Worm (Caenorhabditis elegans) whole organism, young adult: ENCODE data around the gene F28H6.6.

Experiments used
- B0261.1 ChIP-seq: sonication (generic microtip); optimal IDR thresholded peaks from 2 replicates; lab custom pipeline; 2016; ENCODE audit warnings: mild to moderate bottlenecking, missing genetic modification characterization, moderate library complexity, missing compliant biosample characterization
- C17E4.6 ChIP-seq: fragments of 200-800 bp; sonication (Bioruptor generic); IDR thresholded peaks from 2 replicates; pipeline ENCODE4 v1.3.6; 2022; ENCODE audit warnings: missing genetic modification reagents, missing genetic modification characterization, missing compliant biosample characterization
- F22D6.2 ChIP-seq: sonication (generic microtip); optimal IDR thresholded peaks from 2 replicates; lab custom pipeline; 2016; ENCODE audit warnings: mild to moderate bottlenecking, missing genetic modification characterization, missing compliant biosample characterization
- F23B12.7 ChIP-seq: sonication (generic microtip); optimal IDR thresholded peaks from 2 replicates; lab custom pipeline; 2017; ENCODE audit warnings: missing genetic modification characterization, mild to moderate bottlenecking, missing compliant biosample characterization, antibody characterized with exemption, moderate library complexity; ENCODE audit not compliant: insufficient read depth
- F33H1.4 ChIP-seq: fragments of 200-800 bp; sonication (Bioruptor generic); IDR thresholded peaks from 2 replicates; pipeline ENCODE4 v1.3.6; 2022; ENCODE audit warnings: missing genetic modification reagents, missing genetic modification characterization, missing compliant biosample characterization
- F52B5.7 ChIP-seq: sonication (generic microtip); optimal IDR thresholded peaks from 2 replicates; lab custom pipeline; 2016; ENCODE audit warnings: mild to moderate bottlenecking, missing genetic modification characterization, missing compliant biosample characterization
- K11D2.4 ChIP-seq: fragments of 200-800 bp; sonication (Bioruptor generic); IDR thresholded peaks from 2 replicates; pipeline ENCODE4 v1.3.6; 2022; ENCODE audit warnings: missing genetic modification reagents, missing genetic modification characterization, missing compliant biosample characterization
- K12H6.12 ChIP-seq: fragments of 200-800 bp; sonication (Bioruptor generic); optimal IDR thresholded peaks from 2 replicates; lab custom pipeline; 2018; ENCODE audit warnings: mild to moderate bottlenecking, missing genetic modification characterization, missing compliant biosample characterization
- Y79H2A.3 ChIP-seq: fragments of 200-800 bp; sonication (Bioruptor generic); conservative IDR thresholded peaks from 2 replicates; pipeline ENCODE4 v1.3.6; 2022; ENCODE audit warnings: missing genetic modification reagents, missing genetic modification characterization, missing compliant biosample characterization
- akir-1 ChIP-seq: fragments of 200-800 bp; sonication (Bioruptor generic); optimal IDR thresholded peaks from 2 replicates; lab custom pipeline; 2018; ENCODE audit warnings: mild to moderate bottlenecking, missing genetic modification characterization, moderate library complexity, missing compliant biosample characterization
- aptf-3 ChIP-seq: fragments of 200-800 bp; sonication (Bioruptor generic); IDR thresholded peaks from 2 replicates; pipeline ENCODE4 v1.3.6; 2022; ENCODE audit warnings: missing genetic modification characterization, missing compliant biosample characterization
- attf-5 ChIP-seq: fragments of 200-800 bp; sonication (Bioruptor generic); optimal IDR thresholded peaks from 2 replicates; lab custom pipeline; 2018; ENCODE audit warnings: mild to moderate bottlenecking, missing genetic modification characterization, missing compliant biosample characterization
- attf-6 ChIP-seq: fragments of 200-800 bp; sonication (Bioruptor generic); IDR thresholded peaks from 2 replicates; pipeline ENCODE4 v1.3.6; 2022; ENCODE audit warnings: missing genetic modification reagents, missing genetic modification characterization, missing compliant biosample characterization
- bed-1 ChIP-seq: fragments of 200-800 bp; sonication (Bioruptor generic); IDR thresholded peaks from 2 replicates; pipeline ENCODE4 v1.3.6; 2022; ENCODE audit warnings: missing genetic modification reagents, missing genetic modification characterization, missing compliant biosample characterization
- ceh-100 ChIP-seq: fragments of 200-800 bp; sonication (Bioruptor generic); IDR thresholded peaks from 2 replicates; pipeline ENCODE4 v1.3.6; 2022; ENCODE audit warnings: missing genetic modification reagents, missing genetic modification characterization, missing compliant biosample characterization
- ceh-27 ChIP-seq: fragments of 200-800 bp; sonication (Bioruptor generic); optimal IDR thresholded peaks from 2 replicates; lab custom pipeline; 2018; ENCODE audit warnings: mild to moderate bottlenecking, missing genetic modification characterization, moderate library complexity, missing compliant biosample characterization
- ceh-40 ChIP-seq: fragments of 200-800 bp; sonication (Bioruptor generic); IDR thresholded peaks from 2 replicates; pipeline ENCODE4 v1.3.6; 2022; ENCODE audit warnings: missing genetic modification characterization, missing compliant biosample characterization
- ceh-58 ChIP-seq: fragments of 200-800 bp; sonication (Bioruptor generic); IDR thresholded peaks from 2 replicates; pipeline ENCODE4 v1.3.6; 2022; ENCODE audit warnings: missing genetic modification characterization, missing compliant biosample characterization
- ceh-91 ChIP-seq: fragments of 200-800 bp; sonication (Bioruptor generic); IDR thresholded peaks from 2 replicates; pipeline ENCODE4 v1.3.6; 2022; ENCODE audit warnings: missing genetic modification reagents, missing genetic modification characterization, missing compliant biosample characterization
- die-1 ChIP-seq: sonication (generic microtip); optimal IDR thresholded peaks from 2 replicates; lab custom pipeline; 2016; ENCODE audit warnings: missing genotype, mild to moderate bottlenecking, missing genetic modification characterization, missing compliant biosample characterization
- gei-17 ChIP-seq: fragments of 200-800 bp; sonication (Bioruptor generic); optimal IDR thresholded peaks from 2 replicates; lab custom pipeline; 2018; ENCODE audit warnings: mild to moderate bottlenecking, missing genetic modification characterization, missing compliant biosample characterization
- hmg-1.2 ChIP-seq: fragments of 200-800 bp; sonication (Bioruptor generic); IDR thresholded peaks from 2 replicates; pipeline ENCODE4 v1.3.6; 2022; ENCODE audit warnings: missing genetic modification reagents, missing genetic modification characterization, missing compliant biosample characterization
- hmg-20 ChIP-seq: fragments of 200-800 bp; sonication (Bioruptor generic); IDR thresholded peaks from 2 replicates; pipeline ENCODE4 v1.3.6; 2022; ENCODE audit warnings: missing genetic modification reagents, missing genetic modification characterization, missing compliant biosample characterization
- let-526 ChIP-seq: fragments of 200-800 bp; sonication (Bioruptor generic); IDR thresholded peaks from 2 replicates; pipeline ENCODE4 v1.3.6; 2022; ENCODE audit warnings: missing genetic modification reagents, missing genetic modification characterization, missing compliant biosample characterization
- let-607 ChIP-seq, 2 experiments: fragments of 200-800 bp in 1 of 2; sonication (Bioruptor generic) in 1 of 2; sonication (generic microtip) in 1 of 2; optimal IDR thresholded peaks; 2 replicates each; lab custom pipeline; 2016 to 2018; ENCODE audit warnings: mild to moderate bottlenecking in 2 of 2, missing compliant biosample characterization in 2 of 2, missing genetic modification characterization in 2 of 2, moderate library complexity in 2 of 2, missing genotype in 1 of 2
- madf-10 ChIP-seq: sonication (generic microtip); optimal IDR thresholded peaks from 2 replicates; lab custom pipeline; 2016; ENCODE audit warnings: mild to moderate bottlenecking, missing genetic modification characterization, missing compliant biosample characterization
- madf-6 ChIP-seq: fragments of 200-800 bp; sonication (Bioruptor generic); IDR thresholded peaks from 2 replicates; pipeline ENCODE4 v1.3.6; 2022; ENCODE audit warnings: missing genetic modification reagents, missing genetic modification characterization, missing compliant biosample characterization
- mxl-1 ChIP-seq: sonication (generic microtip); optimal IDR thresholded peaks from 2 replicates; lab custom pipeline; 2016; ENCODE audit warnings: missing genetic modification characterization, missing compliant biosample characterization
- nfya-1 ChIP-seq: sonication (generic microtip); optimal IDR thresholded peaks from 2 replicates; lab custom pipeline; 2017; ENCODE audit warnings: antibody characterized with exemption, missing compliant biosample characterization, missing genetic modification characterization, borderline replicate concordance; ENCODE audit not compliant: insufficient read depth
- nfyb-1 ChIP-seq: fragments of 200-800 bp; sonication (Bioruptor generic); IDR thresholded peaks from 2 replicates; pipeline ENCODE4 v1.3.6; 2022; ENCODE audit warnings: missing genetic modification reagents, missing genetic modification characterization, missing compliant biosample characterization
- nhr-90 ChIP-seq: sonication (generic microtip); optimal IDR thresholded peaks from 2 replicates; lab custom pipeline; 2016; ENCODE audit warnings: missing genotype, mild to moderate bottlenecking, missing genetic modification characterization, missing compliant biosample characterization
- rcor-1 ChIP-seq: fragments of 200-800 bp; sonication (Bioruptor generic); IDR thresholded peaks from 2 replicates; pipeline ENCODE4 v1.3.6; 2022; ENCODE audit warnings: missing genetic modification reagents, missing genetic modification characterization, missing compliant biosample characterization
- rec-8 ChIP-seq, 2 experiments: sonication (generic microtip); optimal IDR thresholded peaks; 2 replicates each; lab custom pipeline; 2016; ENCODE audit warnings: mild to moderate bottlenecking in 2 of 2, missing genetic modification characterization in 2 of 2, missing genetic modification reagents in 2 of 2, missing genotype in 2 of 2, missing biosample characterization in 1 of 2, missing compliant biosample characterization in 1 of 2, moderate library complexity in 1 of 2
- snpc-4 ChIP-seq, 5 experiments: fragments of 150-350 bp in 1 of 5; sonication (generic microtip) in 4 of 5; optimal IDR thresholded peaks; 2 replicates each; lab custom pipeline; 2014 to 2018; ENCODE audit warnings: missing genetic modification characterization in 5 of 5, missing biosample characterization in 3 of 5, antibody characterized with exemption in 2 of 5, mild to moderate bottlenecking in 2 of 5, missing compliant biosample characterization in 2 of 5, missing genotype in 2 of 5, moderate library complexity in 2 of 5, missing genetic modification reagents in 1 of 5
- tbx-9 ChIP-seq: sonication (generic microtip); optimal IDR thresholded peaks from 2 replicates; lab custom pipeline; 2016; ENCODE audit warnings: borderline replicate concordance, missing genetic modification characterization, inconsistent platforms, missing compliant biosample characterization
- tlf-1 ChIP-seq: fragments of 200-800 bp; sonication (Bioruptor generic); optimal IDR thresholded peaks from 2 replicates; lab custom pipeline; 2018; ENCODE audit warnings: mild to moderate bottlenecking, missing genetic modification characterization, missing compliant biosample characterization
- ztf-22 ChIP-seq: fragments of 200-800 bp; sonication (Bioruptor generic); optimal IDR thresholded peaks from 2 replicates; lab custom pipeline; 2018; ENCODE audit warnings: mild to moderate bottlenecking, missing genetic modification characterization, moderate library complexity, missing compliant biosample characterization
- ztf-25 ChIP-seq: fragments of 200-800 bp; sonication (Bioruptor generic); IDR thresholded peaks from 2 replicates; pipeline ENCODE4 v1.3.6; 2022; ENCODE audit warnings: missing genetic modification reagents, missing genetic modification characterization, missing compliant biosample characterization
- ztf-28 ChIP-seq: fragments of 200-800 bp; sonication (Bioruptor generic); IDR thresholded peaks from 2 replicates; pipeline ENCODE4 v1.3.6; 2022; ENCODE audit warnings: missing genetic modification reagents, missing genetic modification characterization, missing compliant biosample characterization
- ztf-6 ChIP-seq: fragments of 200-800 bp; sonication (Bioruptor generic); IDR thresholded peaks from 2 replicates; pipeline ENCODE4 v1.3.6; 2022; ENCODE audit warnings: missing genetic modification reagents, missing genetic modification characterization, missing compliant biosample characterization

The F28H6.6 gene

DNA sequence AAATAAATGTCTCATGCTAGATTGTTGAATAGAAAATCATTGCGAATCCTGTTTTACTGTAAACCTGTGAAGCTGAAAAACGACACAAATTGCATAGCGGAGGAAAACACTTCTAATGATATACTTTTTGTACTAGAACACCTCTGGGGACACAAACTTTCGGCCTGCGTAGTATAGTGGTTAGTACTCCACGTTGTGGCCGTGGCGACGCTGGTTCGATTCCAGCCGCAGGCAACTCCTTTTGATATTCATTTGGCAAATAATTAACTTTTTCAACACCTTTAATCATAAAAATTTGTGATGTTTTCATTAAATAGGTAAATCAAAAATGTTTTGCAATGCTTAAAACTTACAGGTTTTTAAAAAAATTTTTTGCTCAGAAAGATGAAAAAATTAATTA is 9.2 kb upstream of the F28H6.6 start (continued):
- no peak for TF ChIP-seq let-526 (GFP tag; lab: Robert Waterston, UW)
- TF ChIP-seq nfya-1 (tag; lab: Kevin White, UChicago) = no peak
- TF ChIP-seq C17E4.6 (GFP tag; lab: Robert Waterston, UW) = no peak
- no peak for TF ChIP-seq akir-1
- TF ChIP-seq rcor-1 (GFP tag; lab: Robert Waterston, UW) = peak; percentile 22; the same call in 1 of the 2 replicates
- TF ChIP-seq tbx-9 (tag; lab: Kevin White, UChicago) = no peak
- TF ChIP-seq die-1 (tag; lab: Kevin White, UChicago) = peak; percentile 24
- TF ChIP-seq tlf-1 (GFP tag; lab: Kevin White, UChicago) = no peak
- TF ChIP-seq let-607 (tag; optimal IDR thresholded peaks at IDR 0.05; lab: Kevin White, UChicago) = no peak
- TF ChIP-seq hmg-1.2 = peak; percentile 66
- TF ChIP-seq attf-5 (GFP tag; lab: Kevin White, UChicago) = no peak
- no peak for TF ChIP-seq F22D6.2 (tag; lab: Kevin White, UChicago)
- no peak for TF ChIP-seq madf-10 (tag; lab: Kevin White, UChicago)
- TF ChIP-seq F23B12.7 = peak; percentile 56
- 0 out of 2 replicates have a peak, but pooled peaks have one; percentile 37 for TF ChIP-seq ztf-25 (GFP tag; lab: Robert Waterston, UW)
- 0 out of 2 replicates have a peak, but pooled peaks have one; percentile 44 for TF ChIP-seq ztf-28 (GFP tag; lab: Robert Waterston, UW)
- TF ChIP-seq ztf-6 (GFP tag; lab: Robert Waterston, UW) = no peak
- TF ChIP-seq Y79H2A.3 (GFP tag; lab: Robert Waterston, UW) = no peak
- TF ChIP-seq gei-17 (GFP tag; lab: Kevin White, UChicago) = no peak
- TF ChIP-seq ceh-40 (GFP tag; lab: Robert Waterston, UW) = no peak
- TF ChIP-seq rec-8 (tag; optimal IDR thresholded peaks at IDR 0.05; lab: Kevin White, UChicago) = peak in 1 of 2 experiments; percentile 0
- no peak for TF ChIP-seq F33H1.4
- TF ChIP-seq mxl-1 (tag; lab: Kevin White, UChicago) = no peak
- no peak for TF ChIP-seq ceh-91
- TF ChIP-seq bed-1 (GFP tag; lab: Robert Waterston, UW) = no peak
- TF ChIP-seq K11D2.4 (GFP tag; lab: Robert Waterston, UW) = no peak
- TF ChIP-seq ceh-58 (GFP tag; lab: Robert Waterston, UW) = no peak
- TF ChIP-seq attf-6 (GFP tag; lab: Robert Waterston, UW) = 0 out of 2 replicates have a peak, but pooled peaks have one; percentile 50
- 0 out of 2 replicates have a peak, but pooled peaks have one; percentile 39 for TF ChIP-seq madf-6 (GFP tag; lab: Robert Waterston, UW)
- no peak for TF ChIP-seq snpc-4 (GFP tag; optimal IDR thresholded peaks at IDR 0.05; lab: Kevin White, UChicago)
- TF ChIP-seq snpc-4 (tag; optimal IDR thresholded peaks at IDR 0.05; lab: Kevin White, UChicago) = peak in 2 of 4 experiments; percentile 12 to 57
- TF ChIP-seq K12H6.12 (tag; lab: Kevin White, UChicago) = no peak
- no peak for TF ChIP-seq F52B5.7 (tag; lab: Kevin White, UChicago)
- TF ChIP-seq hmg-20 = 0 out of 2 replicates have a peak, but pooled peaks have one; percentile 12
- TF ChIP-seq nfyb-1 = peak; percentile 75; the same call in 1 of the 2 replicates
- TF ChIP-seq aptf-3 = 0 out of 2 replicates have a peak, but pooled peaks have one; percentile 30
- TF ChIP-seq B0261.1 (tag; lab: Kevin White, UChicago) = peak; percentile 69
- no peak for TF ChIP-seq nhr-90 (tag; lab: Kevin White, UChicago)
- TF ChIP-seq ztf-22 = no peak
- TF ChIP-seq ceh-100 (GFP tag; lab: Robert Waterston, UW) = no peak
- TF ChIP-seq ceh-27 (GFP tag; lab: Kevin White, UChicago) = no peak
- TF ChIP-seq, all 124 proteins: peak for 24
